Worm (Caenorhabditis elegans): ENCODE data around the gene irld-64.

DNA sequence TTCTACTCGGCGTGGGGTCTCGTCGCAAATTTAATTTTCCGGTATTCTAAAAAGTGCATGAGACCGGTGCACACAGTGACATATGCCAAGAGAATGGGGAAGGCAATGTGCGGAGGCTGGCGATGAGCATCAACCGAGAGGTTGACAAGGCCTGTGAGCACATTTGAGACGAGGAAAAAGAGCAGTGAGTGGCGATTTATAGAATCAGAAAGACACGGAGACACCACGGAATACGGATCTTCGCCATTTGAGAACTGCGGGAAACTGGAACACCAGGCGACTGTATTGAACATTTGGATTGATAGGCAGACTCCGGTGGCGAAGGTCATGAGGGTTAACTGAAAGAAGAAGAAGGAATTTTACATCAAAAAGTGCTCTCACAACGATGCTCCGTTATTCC, 51.5 kb downstream of the irld-64 start:
- TF ChIP-seq ttx-3 (tag; optimal IDR thresholded peaks at IDR 0.05) (no peak), ceh-9 (tag; optimal IDR thresholded peaks at IDR 0.05) (no peak), pqm-1 (tag; optimal IDR thresholded peaks at IDR 0.05) (no peak), tbx-2 (tag; optimal IDR thresholded peaks at IDR 0.05) (no peak), fkh-10 (GFP tag; optimal IDR thresholded peaks at IDR 0.05) (no peak), elt-2 (tag; optimal IDR thresholded peaks at IDR 0.05) (no peak), unc-86 (tag; optimal IDR thresholded peaks at IDR 0.05) (no peak), rnt-1 (tag; optimal IDR thresholded peaks at IDR 0.05) (no peak), ama-1 (optimal IDR thresholded peaks at IDR 0.05) (no peak), ceh-31 (tag; optimal IDR thresholded peaks at IDR 0.05) (no peak)

Measured in whole organism, late embryonic.